Worm (Caenorhabditis elegans): ENCODE measurements around the gene daf-41.

Gene daf-41

DNA sequence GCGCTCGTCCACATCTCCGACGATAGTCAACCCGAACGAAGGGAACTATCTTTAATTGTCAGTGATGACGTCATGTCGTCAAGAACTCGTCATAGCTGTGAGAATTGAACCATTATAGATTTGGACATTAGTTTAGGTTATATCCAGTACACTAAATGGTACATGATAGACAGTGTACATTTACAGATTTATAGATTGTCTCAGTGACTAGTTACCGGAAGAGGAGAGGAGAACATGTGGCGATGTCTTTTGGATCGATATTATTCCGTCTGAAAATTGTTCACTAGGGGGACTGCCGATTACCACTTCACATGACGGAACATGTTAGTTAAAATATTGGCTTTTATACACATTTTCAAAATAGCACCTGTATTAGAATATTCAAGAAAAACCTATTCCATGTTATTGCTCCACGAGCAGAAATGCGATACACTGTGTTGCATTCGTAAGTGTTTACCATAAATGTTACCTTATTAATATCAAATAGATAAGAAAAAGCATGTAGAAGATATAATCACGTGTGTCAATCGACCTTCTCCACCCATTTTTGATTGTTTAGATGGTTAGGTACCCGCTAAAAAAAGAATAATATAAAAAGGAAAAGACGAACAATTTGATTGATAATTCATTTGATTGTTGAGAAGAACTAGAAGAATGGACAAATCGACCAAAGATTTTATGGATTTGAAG is 7.2 kb downstream of the daf-41 start, which contains the start of gene ZC395.5:
TSS of gene ZC395.5 (plus strand) at position 632 of the 690 bp plus-strand sequence.
- TF ChIP-seq pha-4 (tag; optimal IDR thresholded peaks at IDR 0.05), result peak; percentile 57
- peak; percentile 15 for TF ChIP-seq ama-1 (optimal IDR thresholded peaks at IDR 0.05)
- TF ChIP-seq mdl-1 (tag; optimal IDR thresholded peaks at IDR 0.05), result no peak
- TF ChIP-seq pqm-1 (tag; optimal IDR thresholded peaks at IDR 0.05), result peak; percentile 74
- TF ChIP-seq elt-2 (tag; optimal IDR thresholded peaks at IDR 0.05), result peak; percentile 57

DNA sequence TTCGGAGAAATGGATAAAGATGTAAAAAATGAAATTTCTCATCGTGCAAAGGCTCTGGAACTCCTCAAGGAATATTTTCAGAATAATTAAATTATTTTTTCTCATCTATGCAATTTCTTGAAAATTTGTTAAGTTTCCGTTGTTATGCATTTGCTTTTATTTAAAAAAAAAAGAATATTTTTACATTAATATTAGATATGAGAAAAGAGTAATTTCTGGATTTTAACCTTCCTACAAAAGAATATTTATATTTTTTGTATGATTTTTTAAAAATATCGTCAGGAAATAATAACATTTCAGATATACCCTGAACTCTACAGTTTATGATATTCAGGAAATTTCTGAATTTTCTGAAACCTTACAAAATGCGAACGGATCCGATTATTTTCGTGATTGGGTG is 9.8 kb downstream of the daf-41 start, which contains the start of gene gro-1:
TSS of gene gro-1 (plus strand) at position 301 of the 400 bp plus-strand sequence.
- TF ChIP-seq snpc-4 (tag; optimal IDR thresholded peaks at IDR 0.05) (no peak), nhr-76 (tag; optimal IDR thresholded peaks at IDR 0.05) (no peak), ztf-4 (tag; optimal IDR thresholded peaks at IDR 0.05) (no peak), mml-1 (tag; optimal IDR thresholded peaks at IDR 0.05) (no peak), daf-12 (tag; optimal IDR thresholded peaks at IDR 0.05) (no peak), egl-5 (tag; optimal IDR thresholded peaks at IDR 0.05) (no peak), R02D3.7 (tag; optimal IDR thresholded peaks at IDR 0.05) (no peak), nhr-12 (tag; optimal IDR thresholded peaks at IDR 0.05) (no peak), mdl-1 (tag; optimal IDR thresholded peaks at IDR 0.05) (no peak), elt-2 (tag; optimal IDR thresholded peaks at IDR 0.05) (no peak), ZK546.5 (tag; optimal IDR thresholded peaks at IDR 0.05) (no peak), unc-39 (tag; optimal IDR thresholded peaks at IDR 0.05) (no peak), fkh-2 (tag; optimal IDR thresholded peaks at IDR 0.05) (no peak), jun-1 (tag; optimal IDR thresholded peaks at IDR 0.05) (no peak)

DNA sequence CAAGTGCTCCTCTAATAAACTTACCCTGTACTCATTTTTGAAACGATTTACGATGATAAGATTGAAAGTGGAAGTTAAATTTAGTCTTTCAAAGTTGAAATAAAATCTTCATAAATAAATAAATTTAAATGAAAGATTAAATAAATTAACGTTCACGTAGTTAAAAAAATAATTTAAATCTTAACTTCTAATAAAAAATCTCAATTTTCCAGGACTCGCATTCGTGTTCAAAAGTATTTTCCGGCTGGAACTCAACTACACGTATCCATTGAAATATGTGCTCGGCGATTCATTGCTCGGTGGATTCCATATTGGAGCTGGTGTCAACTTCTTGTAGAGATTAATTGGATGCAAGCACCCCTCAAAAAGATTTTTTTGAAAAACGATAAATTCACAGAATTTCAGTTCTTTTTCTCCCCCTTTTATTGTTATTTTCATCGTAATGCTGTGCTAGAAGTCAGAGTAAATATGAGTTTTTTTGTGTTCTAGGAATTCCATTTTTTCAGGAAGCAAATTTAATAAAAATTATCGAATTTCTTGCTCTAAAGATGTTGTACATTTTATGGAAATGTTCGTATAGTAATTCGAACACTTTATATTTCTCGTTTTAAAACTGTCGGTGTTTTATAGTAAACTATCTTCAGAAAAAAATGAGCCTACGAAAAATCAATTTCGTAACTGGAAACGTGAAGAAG is 11.1 kb downstream of the daf-41 start, which contains the start of the genes C34E10.9 and hap-1:
TSS of gene C34E10.9 (minus strand) at position 101 of the 695 bp plus-strand sequence.
TSS of gene hap-1 (plus strand) at position 645 of the 695 bp plus-strand sequence.
- TF ChIP-seq pqm-1 (tag; optimal IDR thresholded peaks at IDR 0.05), result no peak

DNA sequence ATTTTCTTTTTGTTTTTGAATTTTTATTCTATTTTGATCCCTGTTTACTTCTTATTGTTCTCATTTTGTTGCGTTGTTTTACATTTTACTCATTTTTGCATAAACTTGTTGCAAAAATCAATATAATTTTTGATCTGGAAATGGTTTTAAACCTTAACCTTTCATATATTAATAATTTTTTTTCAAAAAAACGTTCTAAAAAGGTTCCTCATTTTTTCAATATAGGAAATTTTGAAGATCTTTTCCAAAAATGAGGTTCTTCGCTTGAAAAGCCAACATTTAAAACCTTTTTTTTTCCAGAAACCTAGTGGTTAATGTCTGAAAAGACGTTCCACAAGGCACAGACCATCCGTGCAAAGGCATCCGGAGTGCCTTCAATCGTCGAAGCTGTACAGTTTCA is 14.2 kb downstream of the daf-41 start, which contains the start of gene gop-3:
TSS of gene gop-3 (plus strand) at position 301 of the 400 bp plus-strand sequence.
- no peak for TF ChIP-seq elt-3 (tag; optimal IDR thresholded peaks at IDR 0.05)
- TF ChIP-seq nhr-237 (tag; optimal IDR thresholded peaks at IDR 0.05), result no peak
- TF ChIP-seq fos-1 (tag; optimal IDR thresholded peaks at IDR 0.05), result no peak
- TF ChIP-seq ztf-4 (tag; optimal IDR thresholded peaks at IDR 0.05), result no peak

DNA sequence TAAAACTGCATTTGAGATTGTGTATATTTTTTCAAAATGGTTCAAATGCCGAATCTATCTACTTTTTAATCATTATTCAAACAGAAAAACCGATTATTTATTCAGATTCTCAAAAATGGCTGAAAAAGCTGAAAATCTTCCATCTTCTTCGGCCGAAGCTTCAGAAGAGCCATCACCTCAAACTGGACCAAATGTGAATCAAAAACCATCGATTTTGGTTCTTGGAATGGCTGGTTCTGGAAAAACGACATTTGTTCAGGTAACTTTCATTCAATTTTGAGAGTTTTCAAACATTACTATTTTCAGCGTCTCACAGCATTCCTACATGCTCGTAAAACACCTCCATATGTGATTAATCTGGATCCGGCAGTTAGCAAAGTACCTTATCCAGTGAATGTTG is 15.6 kb downstream of the daf-41 start, which contains the start of gene gop-2:
TSS of gene gop-2 (plus strand) at position 106 of the 400 bp plus-strand sequence.
- TF ChIP-seq nhr-76 (tag; optimal IDR thresholded peaks at IDR 0.05) (no peak), ceh-9 (tag; optimal IDR thresholded peaks at IDR 0.05) (no peak), lin-15B (tag; optimal IDR thresholded peaks at IDR 0.05) (no peak), nhr-25 (tag; optimal IDR thresholded peaks at IDR 0.05) (no peak), aly-2 (tag; optimal IDR thresholded peaks at IDR 0.05) (no peak), pha-4 (tag; optimal IDR thresholded peaks at IDR 0.05) (no peak), eor-1 (tag; optimal IDR thresholded peaks at IDR 0.05) (no peak), ceh-16 (tag; optimal IDR thresholded peaks at IDR 0.05) (no peak), nhr-11 (tag; optimal IDR thresholded peaks at IDR 0.05) (no peak), ceh-28 (tag; optimal IDR thresholded peaks at IDR 0.05) (no peak), unc-62 (GFP tag; optimal IDR thresholded peaks at IDR 0.05) (no peak), zag-1 (tag; optimal IDR thresholded peaks at IDR 0.05) (no peak), unc-39 (tag; optimal IDR thresholded peaks at IDR 0.05) (no peak)

DNA sequence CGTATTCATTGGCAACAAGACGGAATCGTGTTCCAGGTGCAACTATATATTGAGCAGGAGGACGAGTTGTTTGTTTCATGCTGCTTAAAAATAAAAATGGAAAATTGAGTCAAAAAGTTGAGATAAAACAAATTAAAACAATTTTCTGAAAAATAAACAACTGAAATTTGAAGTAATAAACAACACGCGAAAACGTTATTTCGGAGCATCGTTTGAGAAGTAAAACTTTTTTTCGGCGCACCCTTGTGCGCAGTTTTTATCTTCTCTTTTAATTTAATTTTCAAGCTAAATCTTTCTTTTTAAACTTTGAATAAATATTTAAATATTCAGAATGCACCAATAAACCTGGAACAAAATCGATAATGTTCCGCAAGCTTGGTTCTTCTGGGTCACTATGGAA is 20.5 kb downstream of the daf-41 start, which contains the start of the genes sumv-1 and gop-1:
TSS of gene sumv-1 (minus strand) at position 80 of the 400 bp plus-strand sequence.
TSS of gene gop-1 (plus strand) at position 331 of the 400 bp plus-strand sequence.
- TF ChIP-seq hmg-11 (tag; optimal IDR thresholded peaks at IDR 0.05) (no peak), pha-4 (tag; optimal IDR thresholded peaks at IDR 0.05) (peak; percentile 42)

Measured in whole organism, L3 larva.